Worm (Caenorhabditis elegans) whole organism, young adult: ENCODE measurements around the gene tbb-2.

Source experiments
- B0261.1 ChIP-seq: sonication (generic microtip); optimal IDR thresholded peaks from 2 replicates; lab custom pipeline; 2016; ENCODE audit warnings: mild to moderate bottlenecking, missing genetic modification characterization, moderate library complexity, missing compliant biosample characterization
- C06A6.2 ChIP-seq: fragments of 200-800 bp; sonication (Bioruptor generic); conservative IDR thresholded peaks from 2 replicates; pipeline ENCODE4 v1.3.6; 2022; ENCODE audit warnings: missing genetic modification characterization, missing compliant biosample characterization
- D2030.7 ChIP-seq: fragments of 200-800 bp; sonication (Bioruptor generic); IDR thresholded peaks from 2 replicates; pipeline ENCODE4 v1.3.6; 2022; ENCODE audit warnings: missing genetic modification reagents, missing genetic modification characterization, missing compliant biosample characterization
- F23B12.7 ChIP-seq: sonication (generic microtip); optimal IDR thresholded peaks from 2 replicates; lab custom pipeline; 2017; ENCODE audit warnings: missing genetic modification characterization, mild to moderate bottlenecking, missing compliant biosample characterization, antibody characterized with exemption, moderate library complexity; ENCODE audit not compliant: insufficient read depth
- F57C9.4 ChIP-seq: sonication (generic microtip); optimal IDR thresholded peaks from 2 replicates; lab custom pipeline; 2017; ENCODE audit warnings: mild to moderate bottlenecking, missing genetic modification characterization, missing compliant biosample characterization
- K12H6.12 ChIP-seq: fragments of 200-800 bp; sonication (Bioruptor generic); optimal IDR thresholded peaks from 2 replicates; lab custom pipeline; 2018; ENCODE audit warnings: mild to moderate bottlenecking, missing genetic modification characterization, missing compliant biosample characterization
- T07F8.4 ChIP-seq: sonication (generic microtip); optimal IDR thresholded peaks from 2 replicates; lab custom pipeline; 2016; ENCODE audit warnings: mild to moderate bottlenecking, missing genetic modification characterization, moderate library complexity, missing compliant biosample characterization
- Y79H2A.3 ChIP-seq: fragments of 200-800 bp; sonication (Bioruptor generic); conservative IDR thresholded peaks from 2 replicates; pipeline ENCODE4 v1.3.6; 2022; ENCODE audit warnings: missing genetic modification reagents, missing genetic modification characterization, missing compliant biosample characterization
- akir-1 ChIP-seq: fragments of 200-800 bp; sonication (Bioruptor generic); optimal IDR thresholded peaks from 2 replicates; lab custom pipeline; 2018; ENCODE audit warnings: mild to moderate bottlenecking, missing genetic modification characterization, moderate library complexity, missing compliant biosample characterization
- ceh-27 ChIP-seq: fragments of 200-800 bp; sonication (Bioruptor generic); optimal IDR thresholded peaks from 2 replicates; lab custom pipeline; 2018; ENCODE audit warnings: mild to moderate bottlenecking, missing genetic modification characterization, moderate library complexity, missing compliant biosample characterization
- dox-1 ChIP-seq: fragments of 200-800 bp; sonication (Bioruptor generic); IDR thresholded peaks from 2 replicates; pipeline ENCODE4 v1.3.6; 2022; ENCODE audit warnings: missing genetic modification reagents, missing genetic modification characterization, missing compliant biosample characterization
- dpff-1 ChIP-seq: sonication (generic microtip); optimal IDR thresholded peaks from 2 replicates; lab custom pipeline; 2017; ENCODE audit warnings: mild to moderate bottlenecking, missing genetic modification characterization, missing compliant biosample characterization
- egrh-3 ChIP-seq: fragments of 200-800 bp; sonication (Bioruptor generic); IDR thresholded peaks from 2 replicates; pipeline ENCODE4 v1.3.6; 2022; ENCODE audit warnings: missing genetic modification reagents, missing genetic modification characterization, missing compliant biosample characterization
- ekl-4 ChIP-seq: fragments of 200-800 bp; sonication (Bioruptor generic); IDR thresholded peaks from 2 replicates; pipeline ENCODE4 v1.3.6; 2022; ENCODE audit warnings: missing genetic modification reagents, missing genetic modification characterization, missing compliant biosample characterization
- fkh-3 ChIP-seq: sonication (generic microtip); optimal IDR thresholded peaks from 2 replicates; lab custom pipeline; 2016; ENCODE audit warnings: mild to moderate bottlenecking, missing genetic modification characterization, missing compliant biosample characterization
- gei-17 ChIP-seq: fragments of 200-800 bp; sonication (Bioruptor generic); optimal IDR thresholded peaks from 2 replicates; lab custom pipeline; 2018; ENCODE audit warnings: mild to moderate bottlenecking, missing genetic modification characterization, missing compliant biosample characterization
- hlh-12 ChIP-seq: sonication (generic microtip); optimal IDR thresholded peaks from 2 replicates; lab custom pipeline; 2016; ENCODE audit warnings: missing genetic modification characterization, missing compliant biosample characterization
- hmg-1.2 ChIP-seq: fragments of 200-800 bp; sonication (Bioruptor generic); IDR thresholded peaks from 2 replicates; pipeline ENCODE4 v1.3.6; 2022; ENCODE audit warnings: missing genetic modification reagents, missing genetic modification characterization, missing compliant biosample characterization
- lag-1 ChIP-seq: fragments of 200-800 bp; sonication (Bioruptor generic); IDR thresholded peaks from 2 replicates; pipeline ENCODE4 v1.3.6; 2022; ENCODE audit warnings: missing genetic modification reagents, missing genetic modification characterization, missing compliant biosample characterization
- lin-54 ChIP-seq: fragments of 200-800 bp; sonication (Bioruptor generic); optimal IDR thresholded peaks from 2 replicates; lab custom pipeline; 2018; ENCODE audit warnings: mild to moderate bottlenecking, missing genetic modification characterization, missing compliant biosample characterization
- lir-1 ChIP-seq: fragments of 200-800 bp; sonication (Bioruptor generic); conservative IDR thresholded peaks from 2 replicates; pipeline ENCODE4 v1.3.6; 2022; ENCODE audit warnings: missing genetic modification reagents, missing genetic modification characterization, missing compliant biosample characterization
- madf-8 ChIP-seq: fragments of 200-800 bp; sonication (Bioruptor generic); conservative IDR thresholded peaks from 2 replicates; pipeline ENCODE4 v1.3.6; 2022; ENCODE audit warnings: missing genetic modification reagents, missing genetic modification characterization, missing compliant biosample characterization
- nhr-80 ChIP-seq: sonication (generic microtip); optimal IDR thresholded peaks from 2 replicates; lab custom pipeline; 2016; ENCODE audit warnings: missing genetic modification characterization, missing compliant biosample characterization
- pha-4 ChIP-seq: fragments of 150-350 bp; sonication (generic microtip); optimal IDR thresholded peaks from 2 replicates; lab custom pipeline; 2014; ENCODE audit warnings: missing biosample characterization, missing genetic modification reagents, missing genetic modification characterization
- sea-2 ChIP-seq: fragments of 200-800 bp; sonication (Bioruptor generic); IDR thresholded peaks from 2 replicates; pipeline ENCODE4 v1.3.6; 2022; ENCODE audit warnings: missing genetic modification characterization, missing compliant biosample characterization
- zfh-2 ChIP-seq: fragments of 200-800 bp; sonication (Bioruptor generic); conservative IDR thresholded peaks from 2 replicates; pipeline ENCODE4 v1.3.6; 2022; ENCODE audit warnings: missing genetic modification reagents, missing genetic modification characterization, missing compliant biosample characterization
- ztf-18 ChIP-seq: sonication (generic microtip); optimal IDR thresholded peaks from 2 replicates; lab custom pipeline; 2016; ENCODE audit warnings: missing genotype, mild to moderate bottlenecking, missing genetic modification characterization, missing compliant biosample characterization
- ztf-25 ChIP-seq: fragments of 200-800 bp; sonication (Bioruptor generic); IDR thresholded peaks from 2 replicates; pipeline ENCODE4 v1.3.6; 2022; ENCODE audit warnings: missing genetic modification reagents, missing genetic modification characterization, missing compliant biosample characterization
- ztf-26 ChIP-seq: sonication (generic microtip); optimal IDR thresholded peaks from 2 replicates; lab custom pipeline; 2017; ENCODE audit warnings: missing genetic modification characterization, missing compliant biosample characterization
- ztf-6 ChIP-seq: fragments of 200-800 bp; sonication (Bioruptor generic); IDR thresholded peaks from 2 replicates; pipeline ENCODE4 v1.3.6; 2022; ENCODE audit warnings: missing genetic modification reagents, missing genetic modification characterization, missing compliant biosample characterization

tbb-2 gene

DNA sequence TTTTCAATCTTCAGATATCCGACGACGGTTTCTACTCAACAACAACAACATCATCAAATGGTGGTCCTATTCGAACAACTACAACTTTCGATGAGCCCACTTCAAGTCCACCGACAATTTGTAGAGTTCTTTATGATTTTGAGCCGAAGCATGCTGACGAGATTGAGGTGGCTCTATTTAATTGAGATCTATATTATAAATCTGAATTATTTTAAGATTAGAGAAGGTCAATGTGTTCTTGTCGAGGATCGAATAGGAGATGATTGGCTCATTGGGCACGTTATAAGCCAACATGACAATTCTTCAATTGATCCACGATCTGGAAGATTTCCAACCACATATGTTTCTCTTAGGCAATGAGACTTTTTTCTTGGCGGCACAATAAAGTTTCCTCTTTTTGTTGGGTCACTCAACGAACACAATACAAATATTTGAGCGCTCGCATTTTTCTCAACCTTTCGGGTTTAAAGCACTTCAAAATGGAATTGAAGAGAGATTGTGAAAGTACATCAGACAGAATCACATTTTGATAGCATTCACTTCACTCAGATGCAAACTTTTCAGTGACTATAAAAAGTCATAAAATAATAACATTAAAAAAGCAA is 1.9 kb downstream of the tbb-2 start (continued):
- TF ChIP-seq Y79H2A.3 (GFP tag; lab: Robert Waterston, UW) (peak; percentile 97), dpff-1 (tag; lab: Kevin White, UChicago) (no peak), madf-8 (GFP tag; lab: Robert Waterston, UW) (peak; percentile 59), D2030.7 (GFP tag; lab: Robert Waterston, UW) (peak; percentile 62), T07F8.4 (tag; lab: Kevin White, UChicago) (no peak), lag-1 (GFP tag; lab: Robert Waterston, UW) (no peak), F23B12.7 (tag; lab: Kevin White, UChicago) (peak; percentile 40), B0261.1 (no peak), lir-1 (GFP tag; lab: Robert Waterston, UW) (no peak), pha-4 (tag; lab: Kevin White, UChicago) (no peak), lin-54 (GFP tag; lab: Kevin White, UChicago) (peak; percentile 66), hlh-12 (tag; lab: Kevin White, UChicago) (no peak)

DNA sequence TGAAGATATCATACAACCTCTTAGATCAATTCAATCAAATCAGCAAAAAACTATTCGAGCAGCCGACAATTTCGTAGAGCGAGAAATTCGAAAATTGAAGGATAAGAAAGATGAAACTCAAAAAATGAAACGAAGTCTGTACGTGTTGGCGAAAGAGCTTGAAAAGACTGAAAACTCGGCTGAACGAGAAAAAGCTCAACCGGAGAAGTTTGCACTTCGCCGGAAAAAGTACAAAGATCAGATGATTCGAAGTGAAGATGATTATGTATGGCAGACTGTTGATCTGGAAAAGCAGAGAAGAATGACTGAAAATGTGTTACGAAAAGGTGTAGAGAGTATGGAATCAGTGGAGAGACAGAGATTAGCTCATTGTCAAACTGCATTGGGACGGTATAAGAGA is 4.4 kb downstream of the tbb-2 start:
- TF ChIP-seq egrh-3 (no peak), T07F8.4 (tag; lab: Kevin White, UChicago) (no peak), akir-1 (GFP tag; lab: Kevin White, UChicago) (no peak), ztf-6 (GFP tag; lab: Robert Waterston, UW) (no peak), F57C9.4 (tag; lab: Kevin White, UChicago) (no peak), ztf-25 (GFP tag; lab: Robert Waterston, UW) (no peak)
- TF ChIP-seq, all 124 proteins: peak for 0

DNA sequence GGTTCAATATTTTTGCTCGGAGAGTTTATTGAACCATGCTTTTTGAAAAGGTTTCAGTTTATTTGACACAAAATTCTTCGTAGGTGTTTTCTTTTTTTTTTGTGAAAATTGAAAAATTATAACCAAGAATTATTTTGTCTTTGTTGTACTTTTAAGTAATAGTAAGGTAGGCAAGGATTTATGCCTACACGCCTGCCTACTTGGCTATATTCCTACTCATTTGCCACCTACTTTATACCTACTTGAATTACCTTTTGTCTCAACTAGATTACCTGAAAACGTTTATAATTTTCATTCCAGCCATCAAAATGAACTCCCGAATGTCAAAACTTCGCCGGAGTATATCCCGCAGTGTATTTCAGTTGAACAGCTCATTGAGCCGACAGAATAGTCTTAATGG is 5.4 kb downstream of the tbb-2 start, which contains the start of gene C36E8.4:
Gene C36E8.4 (plus strand): TSS at position 301 of the 400 bp plus-strand sequence.
- no peak for TF ChIP-seq sea-2 (GFP tag; lab: Robert Waterston, UW)
- no peak for TF ChIP-seq ztf-26 (tag; lab: Kevin White, UChicago)
- no peak for TF ChIP-seq K12H6.12 (tag; lab: Kevin White, UChicago)
- TF ChIP-seq zfh-2 (GFP tag; lab: Robert Waterston, UW) = no peak
- TF ChIP-seq ztf-18 (tag; lab: Kevin White, UChicago) = no peak

DNA sequence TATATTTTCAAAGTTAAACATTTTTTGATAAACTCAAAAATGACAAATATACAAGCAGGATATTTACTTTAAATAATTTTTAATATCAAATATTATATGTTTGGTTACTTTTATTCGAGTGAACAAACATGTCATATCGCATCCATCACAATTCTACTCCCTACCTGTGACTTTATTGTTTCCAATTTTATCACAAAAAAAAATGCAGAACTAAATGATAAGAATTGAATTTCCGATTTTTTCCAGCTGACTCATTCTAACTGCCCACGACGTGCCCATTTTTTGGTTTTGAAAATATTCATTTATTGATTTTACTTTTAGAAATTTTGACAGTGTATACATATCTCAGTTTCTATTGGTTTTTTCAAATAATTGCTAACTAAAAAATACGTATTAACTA is 6.4 kb downstream of the tbb-2 start:
- no peak for TF ChIP-seq ceh-27
- peak; percentile 52 for TF ChIP-seq nhr-80 (tag; lab: Kevin White, UChicago)
- TF ChIP-seq C06A6.2 = no peak
- TF ChIP-seq ztf-26 (tag; lab: Kevin White, UChicago) = no peak

DNA sequence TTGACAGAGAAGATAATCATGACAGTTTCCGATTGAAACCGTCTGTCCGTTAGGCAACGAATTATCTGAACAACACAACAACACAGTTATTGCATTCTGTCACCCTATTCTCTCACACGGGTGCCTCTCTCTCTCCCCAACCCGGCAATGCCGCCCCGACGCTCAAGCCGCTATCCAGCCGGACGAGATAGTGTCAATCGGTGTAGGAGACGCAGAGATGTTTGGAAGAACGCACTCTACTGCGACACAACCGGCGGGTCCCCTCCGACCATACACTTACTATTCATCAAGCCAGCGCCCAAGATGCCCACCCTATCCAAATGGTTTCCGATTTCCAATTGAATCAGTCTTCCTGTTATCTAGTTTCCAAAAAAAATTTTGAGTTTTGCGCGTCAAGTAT is 7.3 kb downstream of the tbb-2 start:
- no peak for TF ChIP-seq gei-17 (GFP tag; lab: Kevin White, UChicago)
- peak; percentile 76 for TF ChIP-seq zfh-2 (GFP tag; lab: Robert Waterston, UW)
- TF ChIP-seq hmg-1.2 (GFP tag; lab: Robert Waterston, UW) = peak; percentile 67; the same call in 1 of the 2 replicates
- TF ChIP-seq dox-1 (GFP tag; lab: Robert Waterston, UW) = 0 out of 2 replicates have a peak, but pooled peaks have one; percentile 51
- no peak for TF ChIP-seq fkh-3 (tag; lab: Kevin White, UChicago)
- no peak for TF ChIP-seq K12H6.12 (tag; lab: Kevin White, UChicago)
- no peak for TF ChIP-seq ekl-4 (GFP tag; lab: Robert Waterston, UW)
